Worm (Caenorhabditis elegans): Measurements from ENCODE around the gene phyh-1.

Gene phyh-1

ce11 chrIV:17278363-17278762 lies 19.2 kb upstream of the phyh-1 start (continued):
- TF ChIP-seq pax-3 (tag; optimal IDR thresholded peaks at IDR 0.05) (peak; percentile 99), nhr-28 (tag; optimal IDR thresholded peaks at IDR 0.05) (peak; percentile 56), C16A3.4 (tag; optimal IDR thresholded peaks at IDR 0.05) (peak; percentile 96), lin-15B (tag; optimal IDR thresholded peaks at IDR 0.05) (peak; percentile 71), lin-13 (GFP tag; optimal IDR thresholded peaks at IDR 0.05) (peak; percentile 92), swsn-7 (tag; optimal IDR thresholded peaks at IDR 0.05) (peak; percentile 99), hlh-17 (GFP tag; optimal IDR thresholded peaks at IDR 0.05; ENCODE audit: borderline replicate concordance) (peak; percentile 23), unc-62 (GFP tag; optimal IDR thresholded peaks at IDR 0.05) (peak; percentile 37), nhr-12 (tag; optimal IDR thresholded peaks at IDR 0.05) (no peak), elt-2 (tag; optimal IDR thresholded peaks at IDR 0.05) (peak; percentile 76), Y116A8C.19 (tag; optimal IDR thresholded peaks at IDR 0.05; ENCODE audit: borderline replicate concordance) (no peak), nhr-47 (tag; optimal IDR thresholded peaks at IDR 0.05) (peak; percentile 99), lin-14 (GFP tag; optimal IDR thresholded peaks at IDR 0.05) (peak; percentile 100), nhr-11 (tag; optimal IDR thresholded peaks at IDR 0.05) (peak; percentile 96), nhr-76 (tag; optimal IDR thresholded peaks at IDR 0.05) (peak; percentile 64), ceh-90 (tag; optimal IDR thresholded peaks at IDR 0.05) (peak; percentile 69), ama-1 (optimal IDR thresholded peaks at IDR 0.05) (peak; percentile 61), lsy-2 (tag; optimal IDR thresholded peaks at IDR 0.05) (peak; percentile 90 to 96), C34B4.2 (tag; optimal IDR thresholded peaks at IDR 0.05) (peak; percentile 68), rnt-1 (tag; optimal IDR thresholded peaks at IDR 0.05) (peak; percentile 82), hlh-4 (tag; optimal IDR thresholded peaks at IDR 0.05) (peak; percentile 72), nhr-20 (tag; optimal IDR thresholded peaks at IDR 0.05) (peak; percentile 99), alr-1 (tag; optimal IDR thresholded peaks at IDR 0.05; ENCODE audit: borderline replicate concordance) (no peak), unc-86 (tag; optimal IDR thresholded peaks at IDR 0.05) (peak; percentile 99), nhr-71 (tag; optimal IDR thresholded peaks at IDR 0.05) (peak; percentile 100), blmp-1 (tag; optimal IDR thresholded peaks at IDR 0.05) (peak; percentile 80), mdl-1 (tag; optimal IDR thresholded peaks at IDR 0.05) (peak; percentile 6 to 74), nhr-77 (tag; optimal IDR thresholded peaks at IDR 0.05) (peak; percentile 98), zip-4 (GFP tag; optimal IDR thresholded peaks at IDR 0.05) (peak; percentile 95), tbx-2 (tag; optimal IDR thresholded peaks at IDR 0.05) (peak; percentile 98), dsc-1 (tag; optimal IDR thresholded peaks at IDR 0.05) (peak; percentile 99), grh-1 (GFP tag; IDR thresholded peaks at IDR 0.05) (peak; percentile 95)

- peak; percentile 58 for TF ChIP-seq nhr-71 (tag; optimal IDR thresholded peaks at IDR 0.05)
- TF ChIP-seq pax-3 (tag; optimal IDR thresholded peaks at IDR 0.05): no peak
- no peak for TF ChIP-seq isw-1 (GFP tag; IDR thresholded peaks at IDR 0.05)
- TF ChIP-seq pag-3 (tag; optimal IDR thresholded peaks at IDR 0.05; ENCODE audit: borderline replicate concordance, insufficient read depth): no peak
- no peak for TF ChIP-seq nhr-84 (tag; optimal IDR thresholded peaks at IDR 0.05)
- TF ChIP-seq blmp-1 (tag; optimal IDR thresholded peaks at IDR 0.05): peak; percentile 10
- no peak for TF ChIP-seq nhr-77 (tag; optimal IDR thresholded peaks at IDR 0.05)
- no peak for TF ChIP-seq efl-1 (optimal IDR thresholded peaks at IDR 0.05)
- peak in 1 of 2 experiments; percentile 92 for TF ChIP-seq efl-1 (GFP tag; optimal IDR thresholded peaks at IDR 0.05 in 1 of 2)
- no peak for TF ChIP-seq vab-15 (tag; optimal IDR thresholded peaks at IDR 0.05)
- TF ChIP-seq snpc-4 (tag; optimal IDR thresholded peaks at IDR 0.05): no peak
- TF ChIP-seq mep-1 (tag; optimal IDR thresholded peaks at IDR 0.05): peak; percentile 52
- TF ChIP-seq mab-9 (GFP tag; IDR thresholded peaks at IDR 0.05): no peak
- TF ChIP-seq dpl-1 (GFP tag; optimal IDR thresholded peaks at IDR 0.05): peak in 1 of 3 experiments; percentile 13
- TF ChIP-seq lin-35 (GFP tag; optimal IDR thresholded peaks at IDR 0.05): no peak
- TF ChIP-seq dsc-1 (tag; optimal IDR thresholded peaks at IDR 0.05): peak; percentile 10
- peak; percentile 56; the same call in 1 of the 2 replicates for TF ChIP-seq nhr-19 (GFP tag; conservative IDR thresholded peaks at IDR 0.05)
- TF ChIP-seq ceh-8 (GFP tag; optimal IDR thresholded peaks at IDR 0.05): no peak
- no peak for TF ChIP-seq hlh-17 (GFP tag; optimal IDR thresholded peaks at IDR 0.05; ENCODE audit: borderline replicate concordance)
- TF ChIP-seq nhr-85 (tag): peak; percentile 66
These were observed 18.4 kb upstream of the phyh-1 start for ce11 chrIV:17277459-17278173.

Measured in whole organism, L1 larva.